Fruit fly (Drosophila melanogaster) whole organism, embryonic: Measurements from ENCODE around the gene jv.

Experiments used
- ATbp ChIP-seq: fragments of 200-800 bp; sonication (Bioruptor generic); optimal IDR thresholded peaks from 2 replicates; lab custom pipeline; 2017; ENCODE audit warnings: missing biosample characterization, mild to moderate bottlenecking, missing genetic modification characterization, missing genetic modification reagents
- B-H1 ChIP-seq: fragments of 200-800 bp; sonication (Bioruptor generic); IDR thresholded peaks from 3 replicates; pipeline ENCODE4 v1.3.6; 2022; ENCODE audit warnings: missing biosample characterization, missing genetic modification characterization
- C15 ChIP-seq: fragments of 200-800 bp; sonication (Bioruptor generic); IDR thresholded peaks from 3 replicates; pipeline ENCODE4 v1.3.6; 2022; ENCODE audit warnings: missing biosample characterization, missing genetic modification characterization
- CG10654 ChIP-seq: fragments of 200-800 bp; sonication (Bioruptor generic); optimal IDR thresholded peaks from 2 replicates; lab custom pipeline; 2016; ENCODE audit warnings: missing biosample characterization, missing genetic modification characterization
- CG12155 ChIP-seq: fragments of 200-800 bp; sonication (Bioruptor generic); optimal IDR thresholded peaks from 3 replicates; lab custom pipeline; 2016; ENCODE audit warnings: missing biosample characterization, missing genetic modification characterization
- CG12219 ChIP-seq: fragments of 200-800 bp; sonication (Bioruptor generic); optimal IDR thresholded peaks from 3 replicates; lab custom pipeline; 2018; ENCODE audit warnings: missing biosample characterization, mild to moderate bottlenecking, missing genetic modification characterization
- CG14710 ChIP-seq: fragments of 200-800 bp; sonication (Bioruptor generic); optimal IDR thresholded peaks from 3 replicates; lab custom pipeline; 2019; ENCODE audit warnings: missing biosample characterization, mild to moderate bottlenecking, missing genetic modification characterization, moderate library complexity
- CG17361 ChIP-seq: fragments of 200-800 bp; sonication (Bioruptor generic); IDR thresholded peaks from 3 replicates; pipeline ENCODE4 v1.3.6; 2022; ENCODE audit warnings: missing biosample characterization, missing genetic modification characterization
- CG18262 ChIP-seq: fragments of 200-800 bp; optimal IDR thresholded peaks from 3 replicates; lab custom pipeline; 2019; ENCODE audit warnings: missing biosample characterization, mild to moderate bottlenecking, missing genetic modification characterization, moderate library complexity
- CG2875 ChIP-seq: fragments of 200-800 bp; sonication (Bioruptor generic); optimal IDR thresholded peaks from 2 replicates; lab custom pipeline; 2017; ENCODE audit warnings: missing biosample characterization, mild to moderate bottlenecking, missing genetic modification characterization, missing genetic modification reagents
- CG31388 ChIP-seq: fragments of 200-800 bp; sonication (Bioruptor generic); optimal IDR thresholded peaks from 2 replicates; lab custom pipeline; 2016; ENCODE audit warnings: missing biosample characterization, missing genetic modification characterization
- CG34224 ChIP-seq: fragments of 200-800 bp; sonication (Bioruptor generic); IDR thresholded peaks from 3 replicates; pipeline ENCODE4 v1.3.6; 2022; ENCODE audit warnings: missing biosample characterization, missing genetic modification characterization; ENCODE audit not compliant: partially characterized antibody
- CG34376 ChIP-seq: fragments of 200-800 bp; sonication (Bioruptor generic); optimal IDR thresholded peaks from 2 replicates; lab custom pipeline; 2018; ENCODE audit warnings: missing biosample characterization, mild to moderate bottlenecking, missing genetic modification characterization
- CG5953 ChIP-seq: fragments of 200-800 bp; sonication (Bioruptor generic); IDR thresholded peaks from 2 replicates; pipeline ENCODE4 v1.3.6; 2022; ENCODE audit warnings: missing biosample characterization, missing genetic modification characterization
- CG7357 ChIP-seq: fragments of 200-800 bp; sonication (Bioruptor generic); IDR thresholded peaks from 3 replicates; pipeline ENCODE4 v1.3.6; 2022; ENCODE audit warnings: missing biosample characterization, missing genetic modification characterization
- CG7963 ChIP-seq: fragments of 200-800 bp; sonication (Bioruptor generic); IDR thresholded peaks from 3 replicates; pipeline ENCODE4 v1.3.6; 2022; ENCODE audit warnings: missing biosample characterization, missing genetic modification characterization; ENCODE audit not compliant: partially characterized antibody
- CG8388 ChIP-seq: fragments of 200-800 bp; sonication (Bioruptor generic); optimal IDR thresholded peaks from 2 replicates; lab custom pipeline; 2019; ENCODE audit warnings: missing biosample characterization, mild to moderate bottlenecking, missing genetic modification characterization, moderate library complexity
- CG8924 ChIP-seq: fragments of 200-800 bp; optimal IDR thresholded peaks from 3 replicates; lab custom pipeline; 2019; ENCODE audit warnings: missing biosample characterization, mild to moderate bottlenecking, missing genetic modification characterization, moderate library complexity
- CG9817 ChIP-seq: fragments of 200-800 bp; sonication (Bioruptor generic); optimal IDR thresholded peaks from 2 replicates; lab custom pipeline; 2018; ENCODE audit warnings: missing biosample characterization, mild to moderate bottlenecking, missing genetic modification characterization, moderate library complexity
- CkIIα-i1 ChIP-seq: fragments of 200-800 bp; sonication (Bioruptor generic); IDR thresholded peaks from 2 replicates; pipeline ENCODE4 v1.3.6; 2022; ENCODE audit warnings: missing biosample characterization, missing genetic modification characterization
- Dll ChIP-seq: fragments of 200-800 bp; sonication (Bioruptor generic); IDR thresholded peaks from 4 replicates; pipeline ENCODE4 v1.3.6; 2022; ENCODE audit warnings: missing biosample characterization, missing genetic modification characterization; ENCODE audit not compliant: partially characterized antibody
- Doc3 ChIP-seq: fragments of 200-800 bp; sonication (Bioruptor generic); IDR thresholded peaks from 3 replicates; pipeline ENCODE4 v1.3.6; 2022; ENCODE audit warnings: missing biosample characterization, missing genetic modification characterization; ENCODE audit not compliant: partially characterized antibody
- Gug ChIP-seq: fragments of 200-800 bp; sonication (Bioruptor generic); IDR thresholded peaks from 4 replicates; pipeline ENCODE4 v1.3.6; 2022; ENCODE audit warnings: missing biosample characterization, missing genetic modification characterization
- MTF-1 ChIP-seq: fragments of 200-800 bp; sonication (Bioruptor generic); optimal IDR thresholded peaks from 2 replicates; lab custom pipeline; 2018; ENCODE audit warnings: missing biosample characterization, mild to moderate bottlenecking, missing genetic modification characterization, borderline replicate concordance
- Meics ChIP-seq: fragments of 200-800 bp; sonication (Bioruptor generic); optimal IDR thresholded peaks from 2 replicates; lab custom pipeline; 2017; ENCODE audit warnings: missing biosample characterization, mild to moderate bottlenecking, missing genetic modification characterization
- NK7.1 ChIP-seq: fragments of 200-800 bp; sonication (Bioruptor generic); optimal IDR thresholded peaks from 3 replicates; lab custom pipeline; 2016; ENCODE audit warnings: missing biosample characterization, missing genetic modification characterization
- Poxn ChIP-seq: fragments of 200-800 bp; sonication (Bioruptor generic); IDR thresholded peaks from 2 replicates; pipeline ENCODE4 v1.3.6; 2022; ENCODE audit warnings: missing biosample characterization, missing genetic modification characterization
- Sin3A ChIP-seq: fragments of >200 bp; optimal IDR thresholded peaks from 2 replicates; lab custom pipeline; 2018
- Ssrp ChIP-seq: fragments of 200-800 bp; sonication (Bioruptor generic); optimal IDR thresholded peaks from 2 replicates; lab custom pipeline; 2018; ENCODE audit warnings: missing biosample characterization, mild to moderate bottlenecking, missing genetic modification characterization, moderate library complexity
- Taf1 ChIP-seq: fragments of 200-800 bp; sonication (Bioruptor generic); IDR thresholded peaks from 2 replicates; pipeline ENCODE4 v1.3.6; 2022; ENCODE audit warnings: missing biosample characterization, missing genetic modification characterization
- Xbp1 ChIP-seq: fragments of 200-800 bp; sonication (Bioruptor generic); optimal IDR thresholded peaks from 3 replicates; lab custom pipeline; 2016; ENCODE audit warnings: missing biosample characterization, mild to moderate bottlenecking, missing genetic modification characterization
- ase ChIP-seq: fragments of 200-800 bp; sonication (Bioruptor generic); IDR thresholded peaks from 3 replicates; pipeline ENCODE4 v1.3.6; 2022; ENCODE audit warnings: missing biosample characterization, missing genetic modification characterization
- bcd ChIP-seq: fragments of 200-800 bp; sonication (Bioruptor generic); optimal IDR thresholded peaks from 2 replicates; lab custom pipeline; 2017; ENCODE audit warnings: missing biosample characterization, mild to moderate bottlenecking, missing genetic modification characterization
- caup ChIP-seq: fragments of 200-800 bp; sonication (Bioruptor generic); optimal IDR thresholded peaks from 3 replicates; lab custom pipeline; 2017; ENCODE audit warnings: missing biosample characterization, mild to moderate bottlenecking, missing genetic modification characterization, moderate library complexity; ENCODE audit not compliant: severe bottlenecking
- dmrt99B ChIP-seq: fragments of 200-800 bp; sonication (Bioruptor generic); optimal IDR thresholded peaks from 2 replicates; lab custom pipeline; 2018; ENCODE audit warnings: missing biosample characterization, mild to moderate bottlenecking, missing genetic modification characterization, moderate library complexity
- emc ChIP-seq: fragments of 200-800 bp; sonication (Bioruptor generic); optimal IDR thresholded peaks from 2 replicates; lab custom pipeline; 2016; ENCODE audit warnings: missing biosample characterization, missing genetic modification characterization
- gcm ChIP-seq: fragments of 200-800 bp; sonication (Bioruptor generic); optimal IDR thresholded peaks from 2 replicates; lab custom pipeline; 2019; ENCODE audit warnings: missing biosample characterization, mild to moderate bottlenecking, missing genetic modification characterization, moderate library complexity
- gem ChIP-seq: fragments of 200-800 bp; sonication (Bioruptor generic); optimal IDR thresholded peaks from 2 replicates; lab custom pipeline; 2019; ENCODE audit warnings: missing biosample characterization, mild to moderate bottlenecking, missing genetic modification characterization, moderate library complexity
- grau ChIP-seq: fragments of 200-800 bp; optimal IDR thresholded peaks from 3 replicates; lab custom pipeline; 2019; ENCODE audit warnings: missing biosample characterization, mild to moderate bottlenecking, missing genetic modification characterization, moderate library complexity
- ind ChIP-seq: fragments of 200-800 bp; sonication (Bioruptor generic); optimal IDR thresholded peaks from 3 replicates; lab custom pipeline; 2016; ENCODE audit warnings: missing biosample characterization, missing genetic modification characterization
- inv ChIP-seq: fragments of 200-800 bp; sonication (Bioruptor generic); IDR thresholded peaks from 2 replicates; pipeline ENCODE4 v1.3.6; 2022; ENCODE audit warnings: missing biosample characterization, missing genetic modification characterization; ENCODE audit not compliant: partially characterized antibody
- jing ChIP-seq: fragments of 200-800 bp; sonication (Bioruptor generic); optimal IDR thresholded peaks from 2 replicates; lab custom pipeline; 2018; ENCODE audit warnings: missing biosample characterization, mild to moderate bottlenecking, missing genetic modification characterization
- lola ChIP-seq, 3 experiments: fragments of >200 bp in 2 of 3; fragments of 200-800 bp in 1 of 3; sonication (Bioruptor generic) in 1 of 3; optimal IDR thresholded peaks; 2 replicates each; lab custom pipeline; 2017 to 2019; ENCODE audit warnings: missing biosample characterization in 3 of 3, missing genetic modification characterization in 3 of 3, mild to moderate bottlenecking in 1 of 3, moderate library complexity in 1 of 3
- p53 ChIP-seq: fragments of 200-800 bp; sonication (Bioruptor generic); optimal IDR thresholded peaks from 2 replicates; lab custom pipeline; 2016; ENCODE audit warnings: missing biosample characterization, missing genetic modification characterization
- pita ChIP-seq: fragments of 200-800 bp; sonication (Bioruptor generic); optimal IDR thresholded peaks from 2 replicates; lab custom pipeline; 2017; ENCODE audit warnings: missing biosample characterization, mild to moderate bottlenecking, missing genetic modification characterization
- row ChIP-seq: fragments of 200-800 bp; sonication (Bioruptor generic); IDR thresholded peaks from 3 replicates; pipeline ENCODE4 v1.3.6; 2022; ENCODE audit warnings: missing biosample characterization, missing genetic modification characterization
- sima ChIP-seq: fragments of 200-800 bp; sonication (Bioruptor generic); optimal IDR thresholded peaks from 2 replicates; lab custom pipeline; 2016; ENCODE audit warnings: missing biosample characterization, missing genetic modification characterization
- sug ChIP-seq: fragments of 200-800 bp; optimal IDR thresholded peaks from 2 replicates; lab custom pipeline; 2019; ENCODE audit warnings: missing biosample characterization, mild to moderate bottlenecking, missing genetic modification characterization, moderate library complexity
- tup ChIP-seq: fragments of 200-800 bp; sonication (Bioruptor generic); optimal IDR thresholded peaks from 2 replicates; lab custom pipeline; 2016; ENCODE audit warnings: missing biosample characterization, mild to moderate bottlenecking, missing genetic modification characterization, moderate library complexity

Gene jv

DNA sequence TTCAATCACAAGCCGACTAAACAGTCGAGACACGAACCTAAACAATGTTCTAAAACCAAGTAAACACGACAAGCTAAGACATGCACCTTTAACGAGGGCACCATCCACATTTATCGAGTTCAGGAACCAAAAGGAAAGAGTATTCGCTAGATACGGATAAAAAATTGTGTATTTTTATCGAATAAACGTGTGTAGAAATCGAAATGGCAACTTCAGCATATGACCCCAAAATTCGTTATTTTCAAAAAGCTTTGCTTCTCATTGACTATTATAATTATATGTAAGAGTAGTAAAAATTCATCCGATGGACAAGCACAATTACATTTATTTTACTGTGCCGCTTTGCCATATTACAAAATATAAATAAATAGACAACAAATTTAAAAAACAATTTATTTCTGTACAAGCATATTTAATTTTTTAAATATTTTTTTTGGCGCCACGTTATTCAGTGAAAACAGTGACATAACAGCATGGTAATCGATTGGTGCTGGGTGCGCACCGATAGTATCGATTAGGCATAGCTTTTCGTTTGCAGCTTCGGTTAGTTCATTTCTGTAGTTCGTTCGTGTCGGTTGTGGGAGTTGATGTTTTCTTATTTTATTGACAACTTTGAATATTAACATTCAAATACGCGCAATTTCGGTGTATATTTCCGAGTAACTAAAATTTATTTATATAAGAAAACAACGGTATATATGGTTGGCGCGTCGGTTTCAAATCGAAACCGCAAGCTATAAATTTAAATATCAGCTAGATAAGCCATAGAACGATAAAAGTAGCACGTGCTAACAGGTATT, 38.9 kb downstream of the jv start, which contains the start of gene MCU (continued):
- TF ChIP-seq ase (no peak), pita (GFP tag; lab: Kevin White, UChicago) (peak; percentile 99), CG18262 (tag; lab: Kevin White, UChicago) (no peak), Sin3A (lab: Kevin White, UChicago) (peak; percentile 17), MTF-1 (GFP tag; lab: Kevin White, UChicago) (peak; percentile 8), sima (GFP tag; lab: Kevin White, UChicago) (no peak), Dll (GFP tag; lab: Robert Waterston, UW) (peak; percentile 95), emc (GFP tag; lab: Kevin White, UChicago) (no peak), Doc3 (peak; percentile 93), CkIIα-i1 (GFP tag; lab: Robert Waterston, UW) (no peak), ind (no peak), CG12219 (GFP tag; lab: Kevin White, UChicago) (no peak), Poxn (GFP tag; lab: Robert Waterston, UW) (no peak), sug (tag; lab: Kevin White, UChicago) (no peak), Meics (GFP tag; lab: Kevin White, UChicago) (peak; percentile 5), CG34376 (GFP tag; lab: Kevin White, UChicago) (no peak), gcm (GFP tag; lab: Kevin White, UChicago) (no peak), row (GFP tag; lab: Robert Waterston, UW) (peak; percentile 40; the same call in 1 of the 3 replicates), CG8924 (tag; lab: Kevin White, UChicago) (peak; percentile 11), Gug (GFP tag; lab: Robert Waterston, UW) (no peak; the same call in 3 of the 4 replicates), p53 (GFP tag; lab: Kevin White, UChicago) (peak; percentile 56), CG34224 (GFP tag; lab: Robert Waterston, UW) (peak; percentile 90), CG2875 (no peak), Ssrp (tag; lab: Kevin White, UChicago) (no peak), CG9817 (tag; lab: Kevin White, UChicago) (no peak), CG8388 (GFP tag; lab: Kevin White, UChicago) (no peak), inv (peak; percentile 94), jing (no peak), dmrt99B (tag; lab: Kevin White, UChicago) (no peak), B-H1 (GFP tag; lab: Robert Waterston, UW) (no peak), CG31388 (no peak), CG14710 (tag; lab: Kevin White, UChicago) (peak; percentile 50), CG7963 (peak; percentile 87), bcd (GFP tag; lab: Kevin White, UChicago) (no peak), CG7357 (GFP tag; lab: Robert Waterston, UW) (no peak), Taf1 (GFP tag; lab: Robert Waterston, UW) (no peak), Xbp1 (no peak), C15 (GFP tag; lab: Robert Waterston, UW) (no peak), grau (no peak), CG10654 (GFP tag; lab: Kevin White, UChicago) (no peak), CG5953 (no peak), ATbp (GFP tag; lab: Kevin White, UChicago) (no peak), caup (GFP tag; lab: Kevin White, UChicago) (no peak), CG17361 (GFP tag; lab: Robert Waterston, UW) (0 out of 3 replicates have a peak, but pooled peaks have one; percentile 29), NK7.1 (GFP tag; lab: Kevin White, UChicago) (no peak), CG12155 (GFP tag; lab: Kevin White, UChicago) (no peak), gem (tag; lab: Kevin White, UChicago) (peak; percentile 9), tup (GFP tag; lab: Kevin White, UChicago) (no peak), lola (GFP tag; optimal IDR thresholded peaks at IDR 0.05; lab: Kevin White, UChicago) (no peak)
